Worm (Caenorhabditis elegans) whole organism, L4 larva: ENCODE measurements around the gene F48F7.3.

Experiments
- D1046.2 ChIP-seq: fragments of 200-800 bp; sonication (Bioruptor generic); IDR thresholded peaks from 2 replicates; pipeline ENCODE4 v1.3.6; 2022; ENCODE audit warnings: missing genetic modification characterization, missing compliant biosample characterization
- F10B5.3 ChIP-seq: sonication (generic microtip); optimal IDR thresholded peaks from 2 replicates; lab custom pipeline; 2016; ENCODE audit warnings: mild to moderate bottlenecking, missing genetic modification characterization, missing compliant biosample characterization
- F37D6.2 ChIP-seq: sonication (generic microtip); optimal IDR thresholded peaks from 2 replicates; lab custom pipeline; 2016; ENCODE audit warnings: mild to moderate bottlenecking, missing genetic modification characterization, missing compliant biosample characterization
- F49E8.2 ChIP-seq: sonication (generic microtip); optimal IDR thresholded peaks from 2 replicates; lab custom pipeline; 2016; ENCODE audit warnings: missing compliant biosample characterization, mild to moderate bottlenecking, missing genetic modification characterization, borderline replicate concordance
- T26A8.4 ChIP-seq: fragments of 200-800 bp; sonication (Bioruptor generic); IDR thresholded peaks from 2 replicates; pipeline ENCODE4 v1.3.6; 2022; ENCODE audit warnings: missing genetic modification characterization, missing compliant biosample characterization
- Y48G9A.11 ChIP-seq: fragments of 200-800 bp; sonication (Bioruptor generic); IDR thresholded peaks from 2 replicates; pipeline ENCODE4 v1.3.6; 2022; ENCODE audit warnings: missing genetic modification reagents, missing genetic modification characterization, missing compliant biosample characterization
- Y75B8A.6 ChIP-seq: fragments of 200-800 bp; sonication (Bioruptor generic); IDR thresholded peaks from 2 replicates; pipeline ENCODE4 v1.3.6; 2022; ENCODE audit warnings: missing genetic modification reagents, missing genetic modification characterization, missing compliant biosample characterization
- ZK546.5 ChIP-seq, 2 experiments: sonication (generic microtip); optimal IDR thresholded peaks; 2 replicates each; lab custom pipeline; 2017; ENCODE audit warnings: missing biosample characterization in 2 of 2, missing genetic modification characterization in 2 of 2
- aha-1 ChIP-seq: fragments of 150-350 bp; peaks from one replicate; lab custom pipeline; 2014; ENCODE audit warnings: missing biosample characterization, missing genetic modification characterization
- arid-1 ChIP-seq: fragments of 200-800 bp; sonication (Bioruptor generic); conservative IDR thresholded peaks from 2 replicates; pipeline ENCODE4 v1.3.6; 2022; ENCODE audit warnings: missing genetic modification reagents, missing genetic modification characterization, missing compliant biosample characterization
- attf-4 ChIP-seq: sonication (generic microtip); optimal IDR thresholded peaks from 3 replicates; lab custom pipeline; 2017; ENCODE audit warnings: missing biosample characterization, missing genetic modification characterization
- ceh-20 ChIP-seq: fragments of 200-800 bp; sonication (Bioruptor generic); IDR thresholded peaks from 2 replicates; pipeline ENCODE4 v1.3.6; 2022; ENCODE audit warnings: missing genetic modification reagents, missing genetic modification characterization, missing compliant biosample characterization
- ceh-44 ChIP-seq: fragments of 200-800 bp; sonication (Bioruptor generic); IDR thresholded peaks from 2 replicates; pipeline ENCODE4 v1.3.6; 2022; ENCODE audit warnings: missing genetic modification reagents, missing genetic modification characterization, missing compliant biosample characterization
- ces-1 ChIP-seq: fragments of 150-350 bp; sonication (generic microtip); optimal IDR thresholded peaks from 4 replicates; lab custom pipeline; 2014; ENCODE audit warnings: missing biosample characterization, missing genetic modification reagents, missing genetic modification characterization
- ctbp-1 ChIP-seq: fragments of 200-800 bp; sonication (Bioruptor generic); IDR thresholded peaks from 2 replicates; pipeline ENCODE4 v1.3.6; 2022; ENCODE audit warnings: missing genetic modification reagents, missing genetic modification characterization, missing compliant biosample characterization
- daf-12 ChIP-seq: fragments of 150-350 bp; optimal IDR thresholded peaks from 2 replicates; lab custom pipeline; 2014; ENCODE audit warnings: missing biosample characterization, missing genetic modification reagents, missing genetic modification characterization
- daf-8 ChIP-seq: fragments of 200-800 bp; sonication (Bioruptor generic); IDR thresholded peaks from 2 replicates; pipeline ENCODE4 v1.3.6; 2022; ENCODE audit warnings: missing genetic modification characterization, missing compliant biosample characterization
- dmd-6 ChIP-seq: fragments of 200-800 bp; sonication (Bioruptor generic); IDR thresholded peaks from 2 replicates; pipeline ENCODE4 v1.3.6; 2022; ENCODE audit warnings: missing genetic modification reagents, missing genetic modification characterization, missing compliant biosample characterization
- dve-1 ChIP-seq: sonication (generic microtip); optimal IDR thresholded peaks from 2 replicates; lab custom pipeline; 2017; ENCODE audit warnings: antibody characterized with exemption, mild to moderate bottlenecking, missing genetic modification characterization, missing compliant biosample characterization; ENCODE audit not compliant: insufficient read depth
- egl-43 ChIP-seq: fragments of 200-800 bp; sonication (Bioruptor generic); IDR thresholded peaks from 2 replicates; pipeline ENCODE4 v1.3.6; 2022; ENCODE audit warnings: missing genetic modification reagents, missing genetic modification characterization, missing compliant biosample characterization
- hif-1 ChIP-seq, 2 experiments: sonication (generic microtip); optimal IDR thresholded peaks; 2 replicates each; lab custom pipeline; 2016 to 2017; ENCODE audit warnings: missing compliant biosample characterization in 2 of 2, missing genetic modification characterization in 2 of 2, missing genetic modification reagents in 2 of 2, missing genotype in 2 of 2, mild to moderate bottlenecking in 1 of 2
- hlh-11 ChIP-seq: fragments of 200-800 bp; sonication (Bioruptor generic); optimal IDR thresholded peaks from 2 replicates; lab custom pipeline; 2018; ENCODE audit warnings: mild to moderate bottlenecking, missing genetic modification characterization, missing compliant biosample characterization
- hmg-1.1 ChIP-seq: fragments of 200-800 bp; sonication (Bioruptor generic); IDR thresholded peaks from 2 replicates; pipeline ENCODE4 v1.3.6; 2022; ENCODE audit warnings: missing genetic modification reagents, missing genetic modification characterization, missing compliant biosample characterization
- lim-7 ChIP-seq: fragments of 200-800 bp; sonication (Bioruptor generic); IDR thresholded peaks from 2 replicates; pipeline ENCODE4 v1.3.6; 2022; ENCODE audit warnings: missing genetic modification characterization, missing compliant biosample characterization
- lin-38 ChIP-seq: fragments of 200-800 bp; sonication (Bioruptor generic); IDR thresholded peaks from 2 replicates; pipeline ENCODE4 v1.3.6; 2022; ENCODE audit warnings: missing genetic modification reagents, missing genetic modification characterization, missing compliant biosample characterization
- lin-39 ChIP-seq: fragments of 150-350 bp; optimal IDR thresholded peaks from 2 replicates; lab custom pipeline; 2014; ENCODE audit warnings: missing biosample characterization, missing genetic modification reagents, missing genetic modification characterization
- lsy-2 ChIP-seq, 2 experiments: fragments of 150-350 bp in 1 of 2; sonication (generic microtip) in 1 of 2; optimal IDR thresholded peaks; 2 replicates each; lab custom pipeline; 2014 to 2017; ENCODE audit warnings: missing biosample characterization in 2 of 2, missing genetic modification characterization in 2 of 2
- mdl-1 ChIP-seq, 2 experiments: fragments of 150-350 bp in 1 of 2; sonication (generic microtip) in 1 of 2; optimal IDR thresholded peaks; 2 replicates each; lab custom pipeline; 2014 to 2017; ENCODE audit warnings: missing biosample characterization in 2 of 2, missing genetic modification characterization in 2 of 2
- mdt-29 ChIP-seq: fragments of 200-800 bp; sonication (Bioruptor generic); IDR thresholded peaks from 2 replicates; pipeline ENCODE4 v1.3.6; 2022; ENCODE audit warnings: missing genetic modification reagents, missing genetic modification characterization, missing compliant biosample characterization
- mep-1 ChIP-seq: fragments of 150-350 bp; sonication (generic microtip); optimal IDR thresholded peaks from 3 replicates; lab custom pipeline; 2014; ENCODE audit warnings: missing biosample characterization, missing genetic modification characterization
- mes-2 ChIP-seq: sonication (generic microtip); optimal IDR thresholded peaks from 2 replicates; lab custom pipeline; 2016; ENCODE audit warnings: missing genotype, mild to moderate bottlenecking, missing genetic modification characterization, missing compliant biosample characterization; ENCODE audit not compliant: poor library complexity, severe bottlenecking
- nhr-10 ChIP-seq: fragments of 150-350 bp; optimal IDR thresholded peaks from 2 replicates; lab custom pipeline; 2014; ENCODE audit warnings: missing biosample characterization, missing genetic modification characterization
- nhr-102 ChIP-seq: sonication (generic microtip); optimal IDR thresholded peaks from 2 replicates; lab custom pipeline; 2016; ENCODE audit warnings: mild to moderate bottlenecking, missing genetic modification characterization, moderate library complexity, missing compliant biosample characterization
- nhr-111 ChIP-seq: fragments of 200-800 bp; sonication (Bioruptor generic); optimal IDR thresholded peaks from 2 replicates; lab custom pipeline; 2018; ENCODE audit warnings: mild to moderate bottlenecking, missing genetic modification characterization, missing compliant biosample characterization
- nhr-28 ChIP-seq: fragments of 150-350 bp; optimal IDR thresholded peaks from 2 replicates; lab custom pipeline; 2014; ENCODE audit warnings: missing biosample characterization, missing genetic modification characterization
- nhr-76 ChIP-seq: fragments of 150-350 bp; optimal IDR thresholded peaks from 2 replicates; lab custom pipeline; 2014; ENCODE audit warnings: missing biosample characterization, missing genetic modification characterization
- php-3 ChIP-seq: fragments of 200-800 bp; sonication (Bioruptor generic); IDR thresholded peaks from 2 replicates; pipeline ENCODE4 v1.3.6; 2022; ENCODE audit warnings: missing genetic modification reagents, missing genetic modification characterization, missing compliant biosample characterization
- pqm-1 ChIP-seq: sonication (generic microtip); optimal IDR thresholded peaks from 2 replicates; lab custom pipeline; 2017; ENCODE audit warnings: missing biosample characterization, missing genetic modification characterization
- skn-1 ChIP-seq: fragments of 150-350 bp; optimal IDR thresholded peaks from 2 replicates; lab custom pipeline; 2014; ENCODE audit warnings: missing biosample characterization, missing genetic modification characterization
- snpc-1.2 ChIP-seq: fragments of 200-800 bp; sonication (Bioruptor generic); IDR thresholded peaks from 2 replicates; pipeline ENCODE4 v1.3.6; 2022; ENCODE audit warnings: missing genetic modification reagents, missing genetic modification characterization, missing compliant biosample characterization
- tra-1 ChIP-seq: fragments of 200-800 bp; sonication (Bioruptor generic); IDR thresholded peaks from 2 replicates; pipeline ENCODE4 v1.3.6; 2022; ENCODE audit warnings: missing genetic modification reagents, missing genetic modification characterization, missing compliant biosample characterization
- unc-62 ChIP-seq, 3 experiments: fragments of 150-350 bp in 1 of 3; sonication (generic microtip); optimal IDR thresholded peaks in 2 of 3; peaks in 1 of 3; 1 replicate in 1 of 3; 2 replicates in 2 of 3; lab custom pipeline; 2014 to 2017; ENCODE audit warnings: missing biosample characterization in 3 of 3, missing genetic modification characterization in 3 of 3, missing genetic modification reagents in 3 of 3, missing genotype in 1 of 3
- vab-7 ChIP-seq: fragments of 200-800 bp; sonication (Bioruptor generic); IDR thresholded peaks from 2 replicates; pipeline ENCODE4 v1.3.6; 2022; ENCODE audit warnings: missing genetic modification reagents, missing genetic modification characterization, missing compliant biosample characterization
- zip-2 ChIP-seq: fragments of 150-350 bp; optimal IDR thresholded peaks from 2 replicates; lab custom pipeline; 2014; ENCODE audit warnings: missing biosample characterization, missing genetic modification characterization
- ztf-11 ChIP-seq: fragments of 150-350 bp; optimal IDR thresholded peaks from 2 replicates; lab custom pipeline; 2014; ENCODE audit warnings: missing biosample characterization, missing genetic modification characterization

Gene F48F7.3

DNA sequence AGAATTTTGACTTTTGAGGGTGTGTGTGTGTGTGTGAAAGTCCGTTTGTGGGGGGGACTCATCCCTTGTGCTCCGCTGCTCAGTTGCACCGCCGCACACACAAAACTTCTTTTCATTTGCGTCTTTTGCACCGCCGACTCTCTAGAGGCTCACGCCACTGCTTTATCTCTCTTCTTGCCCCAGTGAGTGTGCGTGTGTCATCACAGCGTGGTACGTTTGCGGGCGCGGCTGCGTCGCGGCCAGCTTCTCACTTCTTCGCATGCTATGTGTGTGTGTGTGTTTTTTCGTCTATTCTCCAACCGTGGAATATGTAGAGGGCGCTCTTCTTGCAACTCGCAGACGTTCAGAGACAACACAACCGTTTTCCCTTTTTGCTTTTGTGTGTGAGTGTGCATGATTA is 17.8 kb upstream of the F48F7.3 start (continued):
- TF ChIP-seq vab-7 (GFP tag; lab: Robert Waterston, UW): peak; percentile 35; the same call in 1 of the 2 replicates
- TF ChIP-seq unc-62 (GFP tag; optimal IDR thresholded peaks at IDR 0.05 in 1 of 2; lab: Kevin White, UChicago): peak in 1 of 2 experiments; percentile 93
- no peak for TF ChIP-seq unc-62 (tag; optimal IDR thresholded peaks at IDR 0.05; lab: Kevin White, UChicago)
- TF ChIP-seq ceh-44 (GFP tag; lab: Robert Waterston, UW): 0 out of 2 replicates have a peak, but pooled peaks have one; percentile 33
- peak in 1 of 2 experiments; percentile 70 for TF ChIP-seq hif-1 (tag; optimal IDR thresholded peaks at IDR 0.05; lab: Kevin White, UChicago)
- no peak for TF ChIP-seq ces-1
- peak; percentile 20 for TF ChIP-seq zip-2 (tag; lab: Kevin White, UChicago)
- peak; percentile 81; the same call in 1 of the 2 replicates for TF ChIP-seq ctbp-1 (GFP tag; lab: Robert Waterston, UW)
- peak; percentile 2 for TF ChIP-seq F10B5.3 (tag; lab: Kevin White, UChicago)
- TF ChIP-seq mdl-1 (tag; optimal IDR thresholded peaks at IDR 0.05; lab: Kevin White, UChicago): peak; percentile 62 to 87
- peak; percentile 43; the same call in 1 of the 2 replicates for TF ChIP-seq T26A8.4 (GFP tag; lab: Robert Waterston, UW)
- peak; percentile 74 for TF ChIP-seq ceh-20 (GFP tag; lab: Robert Waterston, UW)

DNA sequence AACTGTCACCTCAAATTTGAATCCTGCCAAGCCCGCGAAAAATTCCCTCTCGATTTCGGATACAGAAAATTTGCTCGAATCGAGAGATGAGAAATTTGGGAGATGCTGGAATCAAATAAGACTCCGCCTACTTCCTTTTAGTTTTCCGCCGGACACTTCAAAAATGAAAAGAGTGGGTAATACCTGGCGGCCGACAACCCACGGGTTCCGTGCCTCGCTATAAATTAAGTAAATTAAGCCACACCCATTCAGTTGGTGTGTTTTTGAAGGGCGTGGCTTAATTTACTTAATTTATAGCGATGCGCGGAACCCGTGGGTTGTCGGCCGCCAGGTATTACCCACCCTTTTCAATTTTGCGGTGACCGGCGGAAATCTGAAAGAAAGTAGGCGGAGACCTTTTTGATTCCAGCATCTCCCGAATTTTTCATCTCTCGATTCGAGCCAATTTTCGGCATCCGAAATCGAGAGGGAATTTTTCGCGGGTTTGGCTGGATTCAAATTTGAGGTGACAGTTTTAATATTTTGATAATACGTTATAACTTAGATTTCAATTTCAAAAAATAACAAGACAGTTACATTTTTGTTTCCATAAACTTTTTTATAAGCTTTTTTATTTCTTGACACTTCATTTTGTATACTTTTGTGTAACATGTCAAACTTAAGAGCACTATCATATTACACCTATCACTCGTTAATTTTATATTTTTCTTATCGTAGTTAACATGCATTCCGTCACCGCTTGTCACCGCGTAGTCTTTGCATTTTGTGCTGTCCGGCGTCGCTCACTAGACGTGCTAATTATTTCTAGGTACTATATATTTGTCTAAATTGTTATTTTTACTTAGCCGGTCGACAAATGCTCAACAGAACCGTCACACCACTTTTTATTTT is 16.4 kb upstream of the F48F7.3 start:
- TF ChIP-seq hlh-11: peak; percentile 55
- TF ChIP-seq lin-38 (GFP tag; lab: Robert Waterston, UW): 0 out of 2 replicates have a peak, but pooled peaks have one; percentile 14
- peak; percentile 48 for TF ChIP-seq dve-1
- peak; percentile 84 for TF ChIP-seq nhr-28
- peak in 1 of 2 experiments; percentile 59 for TF ChIP-seq unc-62 (GFP tag; optimal IDR thresholded peaks at IDR 0.05 in 1 of 2; lab: Kevin White, UChicago)
- no peak for TF ChIP-seq unc-62 (tag; optimal IDR thresholded peaks at IDR 0.05; lab: Kevin White, UChicago)
- TF ChIP-seq pqm-1 (tag; lab: Kevin White, UChicago): peak; percentile 57
- TF ChIP-seq snpc-1.2 (GFP tag; lab: Robert Waterston, UW): peak; percentile 75
- no peak for TF ChIP-seq mdt-29 (GFP tag; lab: Robert Waterston, UW)
- TF ChIP-seq F49E8.2 (tag; lab: Kevin White, UChicago): no peak
- TF ChIP-seq daf-12 (tag; lab: Kevin White, UChicago): no peak
- no peak for TF ChIP-seq skn-1 (tag; lab: Kevin White, UChicago)
- TF ChIP-seq nhr-102 (tag; lab: Kevin White, UChicago): no peak
- no peak for TF ChIP-seq aha-1 (tag; lab: Kevin White, UChicago)
- no peak for TF ChIP-seq nhr-76 (tag; lab: Kevin White, UChicago)
- no peak for TF ChIP-seq D1046.2
- TF ChIP-seq lin-39 (tag; lab: Kevin White, UChicago): no peak
- 0 out of 2 replicates have a peak, but pooled peaks have one; percentile 16 for TF ChIP-seq tra-1 (GFP tag; lab: Robert Waterston, UW)
- no peak for TF ChIP-seq arid-1
- TF ChIP-seq lim-7: 0 out of 2 replicates have a peak, but pooled peaks have one; percentile 55
- TF ChIP-seq F37D6.2 (tag; lab: Kevin White, UChicago): no peak
- TF ChIP-seq dmd-6 (GFP tag; lab: Robert Waterston, UW): peak; percentile 69
- no peak for TF ChIP-seq attf-4 (tag; lab: Kevin White, UChicago)
- TF ChIP-seq nhr-111 (GFP tag; lab: Kevin White, UChicago): no peak
- TF ChIP-seq daf-8 (GFP tag; lab: Robert Waterston, UW): no peak
- TF ChIP-seq nhr-10 (tag; lab: Kevin White, UChicago): no peak
- TF ChIP-seq mep-1 (tag; lab: Kevin White, UChicago): peak; percentile 14
- 0 out of 2 replicates have a peak, but pooled peaks have one; percentile 29 for TF ChIP-seq egl-43
- no peak for TF ChIP-seq ZK546.5 (tag; optimal IDR thresholded peaks at IDR 0.05; lab: Kevin White, UChicago)
- no peak for TF ChIP-seq Y75B8A.6 (GFP tag; lab: Robert Waterston, UW)
- no peak for TF ChIP-seq T26A8.4 (GFP tag; lab: Robert Waterston, UW)
- TF ChIP-seq mes-2 (tag; lab: Kevin White, UChicago): no peak
- TF ChIP-seq lsy-2 (tag; optimal IDR thresholded peaks at IDR 0.05; lab: Kevin White, UChicago): no peak
- TF ChIP-seq ceh-20 (GFP tag; lab: Robert Waterston, UW): no peak
- peak; percentile 78; the same call in 1 of the 2 replicates for TF ChIP-seq php-3 (GFP tag; lab: Robert Waterston, UW)
- TF ChIP-seq ztf-11 (tag; lab: Kevin White, UChicago): no peak
- no peak for TF ChIP-seq Y48G9A.11 (GFP tag; lab: Robert Waterston, UW)
- no peak for TF ChIP-seq hmg-1.1 (GFP tag; lab: Robert Waterston, UW)
